Fruit fly (Drosophila melanogaster): ENCODE results near the gene CG6299.

CG6299 gene

DNA sequence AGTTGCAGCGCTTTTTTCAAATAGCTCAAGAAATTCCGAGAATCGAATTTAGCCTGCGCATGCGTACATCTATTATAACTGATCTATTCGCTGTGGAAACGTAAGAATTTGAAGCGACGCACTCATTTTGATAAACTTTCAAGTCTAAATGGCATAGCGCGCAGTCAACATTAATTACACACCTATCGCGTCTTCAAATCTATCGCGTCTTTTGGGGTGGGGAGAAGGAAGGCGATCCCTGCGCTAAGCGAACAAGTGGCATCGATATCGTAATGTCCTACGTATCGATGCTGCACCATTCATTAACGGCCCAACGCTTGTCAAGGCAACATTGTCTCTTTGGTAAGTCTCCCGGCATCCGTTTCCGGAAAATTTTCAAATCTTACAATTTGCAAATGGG, 13.3 kb downstream of the CG6299 start, which contains the start of gene CG6324:
Gene CG6324 (plus strand): TSS at position 301 of the 400 bp plus-strand sequence.
- no peak for TF ChIP-seq Hr96 (GFP tag; optimal IDR thresholded peaks at IDR 0.05)
- no peak for TF ChIP-seq cnc (optimal IDR thresholded peaks at IDR 0.05)
- no peak for TF ChIP-seq Clk (GFP tag; optimal IDR thresholded peaks at IDR 0.05)
- TF ChIP-seq CG12768 (GFP tag; optimal IDR thresholded peaks at IDR 0.05), result no peak
- no peak for TF ChIP-seq Crg-1 (GFP tag; optimal IDR thresholded peaks at IDR 0.05)
- no peak for TF ChIP-seq pad (GFP tag; optimal IDR thresholded peaks at IDR 0.05)
- TF ChIP-seq CG7101 (tag; optimal IDR thresholded peaks at IDR 0.05), result no peak
- no peak for TF ChIP-seq CG11617 (GFP tag; optimal IDR thresholded peaks at IDR 0.05)
- TF ChIP-seq Mnt (GFP tag; optimal IDR thresholded peaks at IDR 0.05), result no peak
- no peak for TF ChIP-seq ovo (GFP tag; optimal IDR thresholded peaks at IDR 0.05)
- TF ChIP-seq kay (GFP tag; ENCODE audit: borderline replicate concordance), result no peak
- TF ChIP-seq CG33017 (tag; optimal IDR thresholded peaks at IDR 0.05), result no peak
- TF ChIP-seq tj (GFP tag; optimal IDR thresholded peaks at IDR 0.05), result no peak
- no peak for TF ChIP-seq bab1 (GFP tag; optimal IDR thresholded peaks at IDR 0.05)
- TF ChIP-seq cic (GFP tag; optimal IDR thresholded peaks at IDR 0.05), result no peak
- no peak for TF ChIP-seq toe (GFP tag; optimal IDR thresholded peaks at IDR 0.05)
- TF ChIP-seq CG7045 (GFP tag; optimal IDR thresholded peaks at IDR 0.05), result no peak

DNA sequence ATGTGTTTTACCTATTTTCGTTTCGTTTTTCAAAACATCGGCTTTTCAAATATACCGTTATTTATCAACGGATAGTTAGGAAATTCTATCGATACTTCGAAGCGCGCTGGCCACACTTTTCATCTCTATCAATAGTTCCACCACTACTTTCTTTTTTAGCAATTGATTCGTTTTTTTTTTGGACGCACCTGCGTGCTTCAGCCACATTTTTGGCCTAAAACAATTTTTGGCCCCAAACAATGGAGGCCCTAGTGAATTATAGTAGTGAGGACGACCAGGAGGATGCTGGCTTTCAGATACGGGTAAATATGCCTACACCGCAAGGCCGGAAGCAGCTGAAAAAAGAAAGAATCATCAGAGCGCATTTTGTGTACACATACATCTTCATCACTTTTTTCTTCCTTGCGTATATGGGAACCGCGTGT, 19.7 kb downstream of the CG6299 start, which contains the start of gene CG6340:
Gene CG6340 (plus strand): TSS at position 139 of the 425 bp plus-strand sequence.
- peak; percentile 44 for TF ChIP-seq Mnt (GFP tag; optimal IDR thresholded peaks at IDR 0.05)
- TF ChIP-seq bab1 (GFP tag; optimal IDR thresholded peaks at IDR 0.05), result peak; percentile 12
- no peak for TF ChIP-seq CG7101 (tag; optimal IDR thresholded peaks at IDR 0.05)
- TF ChIP-seq kay (GFP tag; ENCODE audit: borderline replicate concordance), result no peak
- TF ChIP-seq CG11617 (GFP tag; optimal IDR thresholded peaks at IDR 0.05), result no peak
- TF ChIP-seq CG33017 (tag; optimal IDR thresholded peaks at IDR 0.05), result no peak
- no peak for TF ChIP-seq Crg-1 (GFP tag; optimal IDR thresholded peaks at IDR 0.05)
- TF ChIP-seq toe (GFP tag; optimal IDR thresholded peaks at IDR 0.05), result no peak
- peak; percentile 6 for TF ChIP-seq tj (GFP tag; optimal IDR thresholded peaks at IDR 0.05)

DNA sequence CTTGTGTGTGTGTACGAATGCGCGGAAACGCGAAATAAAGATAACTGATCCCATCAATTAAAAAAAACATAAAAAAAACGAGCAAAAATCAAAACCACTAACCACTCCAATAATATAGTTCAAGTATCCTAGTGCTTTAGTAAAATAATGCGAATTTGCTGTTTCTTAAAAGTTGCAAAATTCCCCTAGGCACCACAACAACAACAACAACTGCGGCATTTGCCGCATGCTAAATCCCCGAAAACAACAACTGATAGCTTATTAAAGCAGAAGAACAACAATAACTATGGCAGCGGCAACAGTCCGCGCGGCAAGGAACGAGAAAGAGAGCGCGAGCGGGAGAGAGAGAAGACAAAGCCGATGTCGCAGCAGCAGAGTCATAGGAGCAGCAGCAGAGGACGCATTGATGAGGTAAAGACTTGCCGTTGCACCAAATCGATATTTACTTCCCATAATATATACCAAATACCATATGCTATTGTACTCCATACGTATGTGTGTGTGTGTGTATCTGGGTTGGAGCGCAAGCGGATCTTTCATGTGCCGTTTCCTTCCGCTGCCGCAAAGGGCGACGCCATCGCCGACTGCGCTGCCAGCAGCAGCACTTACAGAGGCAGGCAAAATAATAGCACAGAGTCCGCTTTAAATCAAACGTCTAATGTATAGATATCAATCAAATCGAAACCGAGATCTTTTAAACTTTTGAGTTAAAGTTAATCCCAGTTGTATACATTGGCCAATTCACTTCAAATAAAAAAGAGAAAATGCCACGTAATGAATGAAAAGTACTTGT, 20.7 kb downstream of the CG6299 start:
- TF ChIP-seq bab1 (GFP tag; optimal IDR thresholded peaks at IDR 0.05) (no peak), CG33017 (tag; optimal IDR thresholded peaks at IDR 0.05) (no peak)

DNA sequence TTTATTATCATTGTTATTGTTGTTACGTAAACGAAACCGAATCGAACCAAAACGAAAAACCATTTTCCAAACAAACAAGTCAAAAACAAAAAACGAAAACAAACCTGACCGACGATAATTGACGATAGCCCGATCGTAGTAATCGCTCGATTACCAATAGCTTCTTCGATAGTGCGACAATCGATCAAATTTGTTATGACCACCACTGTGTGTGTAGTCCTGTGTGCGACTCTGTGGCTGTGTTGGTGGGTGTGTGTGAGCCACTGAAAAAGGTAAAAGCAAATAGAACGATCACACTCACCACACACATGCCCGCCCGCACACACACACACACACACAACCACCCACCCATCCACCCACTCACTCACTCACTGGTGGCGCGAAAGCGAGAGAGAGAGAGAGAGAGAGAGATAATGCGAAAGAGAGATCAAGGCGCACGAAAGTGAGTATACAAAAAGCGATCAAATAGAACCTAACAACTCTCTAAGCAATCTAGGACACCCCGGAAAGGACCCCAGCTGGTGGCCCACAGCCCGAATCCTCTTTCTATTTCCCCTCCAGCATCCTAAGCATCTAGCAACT, 22.0 kb downstream of the CG6299 start:
- no peak for TF ChIP-seq CG5204 (GFP tag; optimal IDR thresholded peaks at IDR 0.05)
- no peak for TF ChIP-seq Clk (GFP tag; optimal IDR thresholded peaks at IDR 0.05)
- TF ChIP-seq pad (GFP tag; optimal IDR thresholded peaks at IDR 0.05), result no peak
- TF ChIP-seq Mnt (GFP tag; optimal IDR thresholded peaks at IDR 0.05), result no peak
- no peak for TF ChIP-seq CG12768 (GFP tag; optimal IDR thresholded peaks at IDR 0.05)
- TF ChIP-seq Hr96 (GFP tag; optimal IDR thresholded peaks at IDR 0.05), result no peak
- TF ChIP-seq Crg-1 (GFP tag; optimal IDR thresholded peaks at IDR 0.05), result no peak
- no peak for TF ChIP-seq CG7045 (GFP tag; optimal IDR thresholded peaks at IDR 0.05)
- TF ChIP-seq CG11617 (GFP tag; optimal IDR thresholded peaks at IDR 0.05), result no peak
- TF ChIP-seq CG33017 (tag; optimal IDR thresholded peaks at IDR 0.05), result no peak
- no peak for TF ChIP-seq CG7101 (tag; optimal IDR thresholded peaks at IDR 0.05)

DNA sequence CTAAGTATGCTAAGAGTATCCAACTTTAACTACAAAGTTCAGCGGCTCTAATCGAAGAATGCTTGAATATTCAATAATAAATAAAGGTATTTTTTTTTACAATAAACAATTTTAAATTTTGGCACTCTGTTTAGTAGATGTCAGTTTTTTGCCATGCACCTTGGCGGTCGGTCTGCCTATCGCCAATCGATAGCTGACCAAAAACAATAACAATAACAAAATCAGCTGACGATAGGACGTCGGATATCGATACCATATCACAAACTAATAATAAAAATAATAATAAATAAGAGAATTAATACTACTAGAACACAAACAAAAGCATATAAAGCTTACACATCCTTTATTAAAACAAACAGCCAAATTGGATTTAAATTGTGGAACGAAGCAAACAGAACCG, 24.2 kb downstream of the CG6299 start, which contains the start of gene Gmap:
Gene Gmap (plus strand): TSS at position 241 of the 400 bp plus-strand sequence.
- peak; percentile 15 for TF ChIP-seq CG14711 (tag; optimal IDR thresholded peaks at IDR 0.05)
- no peak for TF ChIP-seq Hr96 (GFP tag; optimal IDR thresholded peaks at IDR 0.05)
- TF ChIP-seq kay (GFP tag; ENCODE audit: borderline replicate concordance), result peak; percentile 57
- TF ChIP-seq bab1 (GFP tag; optimal IDR thresholded peaks at IDR 0.05), result peak; percentile 39

DNA sequence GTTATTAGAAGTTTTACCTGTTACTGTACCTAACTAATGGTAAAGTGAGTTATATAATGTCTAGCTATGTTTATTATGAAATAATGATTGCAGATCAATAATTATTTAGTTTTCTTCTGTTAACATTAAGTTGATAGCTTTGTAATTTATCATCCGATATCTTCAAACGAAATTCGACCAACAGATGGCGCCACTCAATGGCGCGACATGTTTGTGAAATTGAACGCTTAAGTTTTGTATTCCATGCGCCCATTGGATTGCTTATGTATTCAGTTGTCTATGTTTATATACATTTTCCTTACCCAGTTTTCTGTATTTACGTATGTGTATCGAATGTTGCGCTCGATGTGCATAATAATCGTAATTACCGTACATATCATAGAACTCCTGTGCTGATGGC, 28.0 kb downstream of the CG6299 start:
- no peak for TF ChIP-seq Clk (GFP tag; optimal IDR thresholded peaks at IDR 0.05)
- no peak for TF ChIP-seq cic (GFP tag; optimal IDR thresholded peaks at IDR 0.05)
- no peak for TF ChIP-seq Hr96 (GFP tag; optimal IDR thresholded peaks at IDR 0.05)
- no peak for TF ChIP-seq bab1 (GFP tag; optimal IDR thresholded peaks at IDR 0.05)
- no peak for TF ChIP-seq CG5204 (GFP tag; optimal IDR thresholded peaks at IDR 0.05)
- TF ChIP-seq Crg-1 (GFP tag; optimal IDR thresholded peaks at IDR 0.05), result no peak
- no peak for TF ChIP-seq CG1620 (GFP tag; optimal IDR thresholded peaks at IDR 0.05)
- TF ChIP-seq CG14711 (tag; optimal IDR thresholded peaks at IDR 0.05), result no peak
- TF ChIP-seq CG33017 (tag; optimal IDR thresholded peaks at IDR 0.05), result no peak
- no peak for TF ChIP-seq CG7101 (tag; optimal IDR thresholded peaks at IDR 0.05)
- TF ChIP-seq ovo (GFP tag; optimal IDR thresholded peaks at IDR 0.05), result no peak
- TF ChIP-seq CG11617 (GFP tag; optimal IDR thresholded peaks at IDR 0.05), result no peak
- TF ChIP-seq CG7045 (GFP tag; optimal IDR thresholded peaks at IDR 0.05), result no peak
- no peak for TF ChIP-seq toe (GFP tag; optimal IDR thresholded peaks at IDR 0.05)
- no peak for TF ChIP-seq Mnt (GFP tag; optimal IDR thresholded peaks at IDR 0.05)
